Fruit fly (Drosophila melanogaster) whole organism, embryonic: ENCODE data around the gene Pgant8.

ENCODE experiments used
- CG10462 ChIP-seq: fragments of 200-800 bp; sonication (Bioruptor generic); optimal IDR thresholded peaks from 2 replicates; lab custom pipeline; 2016; ENCODE audit warnings: missing biosample characterization, missing genetic modification characterization
- CG10565 ChIP-seq: fragments of 200-800 bp; sonication (Bioruptor generic); optimal IDR thresholded peaks from 3 replicates; lab custom pipeline; 2016; ENCODE audit warnings: missing biosample characterization, mild to moderate bottlenecking, missing genetic modification characterization
- CG1792 ChIP-seq: fragments of 200-800 bp; sonication (Bioruptor generic); optimal IDR thresholded peaks from 2 replicates; lab custom pipeline; 2016; ENCODE audit warnings: missing biosample characterization, missing genetic modification characterization
- CG18599 ChIP-seq: fragments of 200-800 bp; sonication (Bioruptor generic); optimal IDR thresholded peaks from 3 replicates; lab custom pipeline; 2017; ENCODE audit warnings: missing biosample characterization, missing genetic modification characterization, mild to moderate bottlenecking, moderate library complexity, missing genetic modification reagents
- CG4360 ChIP-seq: fragments of 200-800 bp; sonication (Bioruptor generic); IDR thresholded peaks from 2 replicates; pipeline ENCODE4 v1.3.6; 2022; ENCODE audit warnings: missing biosample characterization, missing genetic modification characterization
- CG43689 ChIP-seq: fragments of 200-800 bp; sonication (Bioruptor generic); IDR thresholded peaks from 2 replicates; pipeline ENCODE4 v1.3.6; 2022; ENCODE audit warnings: missing biosample characterization, missing genetic modification characterization
- CG7963 ChIP-seq: fragments of 200-800 bp; sonication (Bioruptor generic); IDR thresholded peaks from 3 replicates; pipeline ENCODE4 v1.3.6; 2022; ENCODE audit warnings: missing biosample characterization, missing genetic modification characterization; ENCODE audit not compliant: partially characterized antibody
- CoRest ChIP-seq: fragments of 200-800 bp; sonication (Bioruptor generic); optimal IDR thresholded peaks from 3 replicates; lab custom pipeline; 2018; ENCODE audit warnings: missing biosample characterization, mild to moderate bottlenecking, missing genetic modification characterization, moderate library complexity
- D ChIP-seq, 2 experiments: fragments of 200-800 bp in 1 of 2; fragments of >200 bp in 1 of 2; sonication (Bioruptor generic) in 1 of 2; optimal IDR thresholded peaks; 2 replicates in 1 of 2; 3 replicates in 1 of 2; lab custom pipeline; 2017; ENCODE audit warnings: mild to moderate bottlenecking in 1 of 2, missing biosample characterization in 1 of 2, missing genetic modification characterization in 1 of 2, missing genetic modification reagents in 1 of 2
- D19B ChIP-seq: fragments of 200-800 bp; sonication (Bioruptor generic); optimal IDR thresholded peaks from 2 replicates; lab custom pipeline; 2017; ENCODE audit warnings: missing biosample characterization, mild to moderate bottlenecking, missing genetic modification characterization
- Dek ChIP-seq: fragments of 200-800 bp; sonication (Bioruptor generic); optimal IDR thresholded peaks from 3 replicates; lab custom pipeline; 2019; ENCODE audit warnings: missing biosample characterization, mild to moderate bottlenecking, missing genetic modification characterization, moderate library complexity
- Dref ChIP-seq: fragments of 200-800 bp; sonication (Bioruptor generic); IDR thresholded peaks from 2 replicates; pipeline ENCODE4 v1.3.6; 2022; ENCODE audit warnings: missing biosample characterization, missing genetic modification characterization
- Hey ChIP-seq: fragments of 200-800 bp; sonication (Bioruptor generic); optimal IDR thresholded peaks from 3 replicates; lab custom pipeline; 2018; ENCODE audit warnings: missing biosample characterization, mild to moderate bottlenecking, missing genetic modification characterization
- HmgZ ChIP-seq: fragments of 200-800 bp; sonication (Bioruptor generic); optimal IDR thresholded peaks from 2 replicates; lab custom pipeline; 2018; ENCODE audit warnings: missing biosample characterization, mild to moderate bottlenecking, missing genetic modification characterization
- Lim3 ChIP-seq: fragments of 200-800 bp; sonication (Bioruptor generic); IDR thresholded peaks from 2 replicates; pipeline ENCODE4 v1.3.6; 2022; ENCODE audit warnings: missing biosample characterization, missing genetic modification characterization
- MBD-R2 ChIP-seq: fragments of 200-800 bp; sonication (Bioruptor generic); IDR thresholded peaks from 2 replicates; pipeline ENCODE4 v1.3.6; 2022; ENCODE audit warnings: missing biosample characterization, missing genetic modification characterization
- Mes4 ChIP-seq: fragments of 200-800 bp; sonication (Bioruptor generic); optimal IDR thresholded peaks from 2 replicates; lab custom pipeline; 2016; ENCODE audit warnings: missing biosample characterization, missing genetic modification characterization
- Myb ChIP-seq: fragments of 200-800 bp; sonication (Bioruptor generic); optimal IDR thresholded peaks from 2 replicates; lab custom pipeline; 2016; ENCODE audit warnings: missing biosample characterization, missing genetic modification characterization
- NK7.1 ChIP-seq: fragments of 200-800 bp; sonication (Bioruptor generic); optimal IDR thresholded peaks from 3 replicates; lab custom pipeline; 2016; ENCODE audit warnings: missing biosample characterization, missing genetic modification characterization
- Oli ChIP-seq: fragments of 200-800 bp; sonication (Bioruptor generic); optimal IDR thresholded peaks from 2 replicates; lab custom pipeline; 2018; ENCODE audit warnings: missing biosample characterization, mild to moderate bottlenecking, missing genetic modification characterization, moderate library complexity
- Six4 ChIP-seq: fragments of 200-800 bp; sonication (Bioruptor generic); optimal IDR thresholded peaks from 2 replicates; lab custom pipeline; 2016; ENCODE audit warnings: missing biosample characterization, missing genetic modification characterization
- TFAM ChIP-seq: fragments of 200-800 bp; sonication (Bioruptor generic); optimal IDR thresholded peaks from 2 replicates; lab custom pipeline; 2017; ENCODE audit warnings: missing biosample characterization, missing genetic modification characterization, inconsistent platforms
- corto ChIP-seq: fragments of 200-800 bp; sonication (Bioruptor generic); optimal IDR thresholded peaks from 2 replicates; lab custom pipeline; 2016; ENCODE audit warnings: missing biosample characterization, mild to moderate bottlenecking, missing genetic modification characterization, moderate library complexity
- dmrt11E ChIP-seq: fragments of 200-800 bp; sonication (Bioruptor generic); optimal IDR thresholded peaks from 3 replicates; lab custom pipeline; 2018; ENCODE audit warnings: missing biosample characterization, mild to moderate bottlenecking, missing genetic modification characterization, moderate library complexity
- emc ChIP-seq: fragments of 200-800 bp; sonication (Bioruptor generic); optimal IDR thresholded peaks from 2 replicates; lab custom pipeline; 2016; ENCODE audit warnings: missing biosample characterization, missing genetic modification characterization
- ewg ChIP-seq: fragments of 200-800 bp; sonication (Bioruptor generic); optimal IDR thresholded peaks from 3 replicates; lab custom pipeline; 2017; ENCODE audit warnings: mild to moderate bottlenecking, missing biosample characterization, missing genetic modification reagents, missing genetic modification characterization
- jing ChIP-seq: fragments of 200-800 bp; sonication (Bioruptor generic); optimal IDR thresholded peaks from 2 replicates; lab custom pipeline; 2018; ENCODE audit warnings: missing biosample characterization, mild to moderate bottlenecking, missing genetic modification characterization
- kay ChIP-seq: fragments of 200-800 bp; sonication (Bioruptor generic); optimal IDR thresholded peaks from 2 replicates; lab custom pipeline; 2016; ENCODE audit warnings: missing biosample characterization, missing genetic modification characterization
- mirr ChIP-seq: fragments of 200-800 bp; sonication (Bioruptor generic); optimal IDR thresholded peaks from 3 replicates; lab custom pipeline; 2018; ENCODE audit warnings: missing biosample characterization, mild to moderate bottlenecking, missing genetic modification characterization
- mld ChIP-seq: fragments of 200-800 bp; sonication (Bioruptor generic); IDR thresholded peaks from 3 replicates; pipeline ENCODE4 v1.3.6; 2022; ENCODE audit warnings: missing biosample characterization, missing genetic modification characterization; ENCODE audit not compliant: partially characterized antibody
- repo ChIP-seq: fragments of 200-800 bp; sonication (Bioruptor generic); optimal IDR thresholded peaks from 2 replicates; lab custom pipeline; 2016; ENCODE audit warnings: missing biosample characterization, missing genetic modification characterization
- run ChIP-seq: fragments of 200-800 bp; sonication (Bioruptor generic); optimal IDR thresholded peaks from 3 replicates; lab custom pipeline; 2018; ENCODE audit warnings: missing biosample characterization, mild to moderate bottlenecking, missing genetic modification characterization
- sens ChIP-seq: fragments of 200-800 bp; sonication (Bioruptor generic); peaks from one replicate; lab custom pipeline; 2016; ENCODE audit warnings: missing biosample characterization, missing genetic modification characterization
- sr ChIP-seq: fragments of 200-800 bp; sonication (Bioruptor generic); IDR thresholded peaks from 3 replicates; pipeline ENCODE4 v1.3.6; 2022; ENCODE audit warnings: missing biosample characterization, missing genetic modification characterization
- z ChIP-seq: fragments of 200-800 bp; sonication (Bioruptor generic); IDR thresholded peaks from 3 replicates; pipeline ENCODE4 v1.3.6; 2022; ENCODE audit warnings: missing biosample characterization, missing genetic modification characterization

Pgant8 gene

DNA sequence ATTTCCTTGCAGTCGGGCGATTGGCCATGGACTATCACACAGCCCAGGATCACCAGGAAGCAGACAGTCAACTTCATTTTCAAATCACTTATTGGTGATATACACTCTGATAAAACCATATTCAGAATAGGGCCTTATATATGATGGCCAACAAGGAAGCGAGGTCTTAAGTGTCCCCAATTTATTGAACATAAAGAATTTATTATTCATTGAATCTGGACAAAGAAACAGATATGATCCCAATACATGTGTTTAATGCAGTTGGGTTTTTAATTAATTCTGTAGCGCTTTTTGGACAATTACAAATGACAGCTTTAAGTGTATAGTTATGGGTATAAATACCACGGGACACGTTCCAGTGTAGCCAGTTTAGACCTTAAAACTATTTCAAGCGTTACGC, 24.3 kb upstream of the Pgant8 start, which contains the start of the genes Eig71Eh and Eig71Ei:
TSS of gene Eig71Eh (minus strand) at position 101 of the 400 bp plus-strand sequence.
TSS of gene Eig71Ei (plus strand) at position 367 of the 400 bp plus-strand sequence.
- TF ChIP-seq dmrt11E: no peak
- TF ChIP-seq sens: peak; percentile 48

DNA sequence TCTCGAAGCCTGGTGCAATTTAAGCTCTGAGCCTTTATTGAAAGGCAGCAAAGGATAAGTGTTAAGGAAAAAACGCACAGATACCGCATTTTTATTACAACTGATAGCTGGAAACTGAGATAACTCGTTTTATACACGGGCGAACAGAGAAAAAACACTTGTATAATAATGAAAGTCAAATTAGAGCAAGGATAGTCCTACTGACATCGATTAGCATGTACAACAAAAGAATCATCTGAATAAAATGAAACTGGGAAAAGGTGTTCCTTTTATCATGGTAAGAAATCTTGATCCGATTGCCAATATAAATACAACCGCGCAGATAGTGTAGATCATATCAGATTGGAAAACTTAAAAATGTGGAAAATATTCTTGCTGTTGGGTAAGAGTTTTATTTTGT, 22.8 kb upstream of the Pgant8 start, which contains the start of the genes Eig71Ej and Eig71Ek:
TSS of gene Eig71Ej (minus strand) at position 101 of the 400 bp plus-strand sequence.
TSS of gene Eig71Ek (plus strand) at position 334 of the 400 bp plus-strand sequence.
- TF ChIP-seq Dref (GFP tag; lab: Robert Waterston, UW) (no peak), CG43689 (GFP tag; lab: Robert Waterston, UW) (no peak), CoRest (tag; lab: Kevin White, UChicago) (no peak), Dek (tag; lab: Kevin White, UChicago) (no peak), CG7963 (GFP tag; lab: Robert Waterston, UW) (no peak), CG1792 (no peak), Six4 (GFP tag; lab: Kevin White, UChicago) (no peak), kay (GFP tag; lab: Kevin White, UChicago) (no peak), sr (no peak), run (no peak), D19B (GFP tag; lab: Kevin White, UChicago) (no peak), NK7.1 (GFP tag; lab: Kevin White, UChicago) (no peak), D (optimal IDR thresholded peaks at IDR 0.05; lab: Kevin White, UChicago) (no peak), D (GFP tag; optimal IDR thresholded peaks at IDR 0.05; lab: Kevin White, UChicago) (no peak), MBD-R2 (GFP tag; lab: Robert Waterston, UW) (no peak), Oli (tag; lab: Kevin White, UChicago) (no peak)

DNA sequence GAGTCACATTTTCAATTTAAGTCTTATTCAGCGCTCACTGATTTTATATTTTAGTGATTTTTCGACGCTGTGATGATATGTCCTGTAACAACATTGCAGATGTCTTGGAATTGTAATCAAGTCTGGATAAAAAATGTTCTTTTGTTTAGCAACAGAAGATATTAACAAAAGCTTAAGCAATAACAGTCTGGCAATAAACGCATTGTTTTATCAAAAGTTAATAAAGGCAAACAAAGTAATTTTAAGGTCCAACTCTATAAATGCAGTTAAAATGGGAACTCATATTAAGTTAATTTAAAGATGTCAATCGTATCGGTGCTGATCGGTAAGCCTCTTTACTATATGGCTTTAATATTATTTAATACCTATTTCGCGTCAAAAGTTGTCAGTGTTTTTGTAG, 22.1 kb upstream of the Pgant8 start, which contains the start of gene CG43082:
TSS of gene CG43082 (plus strand) at position 301 of the 400 bp plus-strand sequence.
- TF ChIP-seq HmgZ (tag; lab: Kevin White, UChicago) (no peak), Myb (no peak), Lim3 (GFP tag; lab: Robert Waterston, UW) (no peak), corto (GFP tag; lab: Kevin White, UChicago) (no peak), CG10565 (GFP tag; lab: Kevin White, UChicago) (no peak), emc (GFP tag; lab: Kevin White, UChicago) (no peak), mirr (GFP tag; lab: Kevin White, UChicago) (no peak), CG10462 (GFP tag; lab: Kevin White, UChicago) (no peak), jing (GFP tag; lab: Kevin White, UChicago) (no peak)
- TF ChIP-seq, all 482 proteins: peak for 0

DNA sequence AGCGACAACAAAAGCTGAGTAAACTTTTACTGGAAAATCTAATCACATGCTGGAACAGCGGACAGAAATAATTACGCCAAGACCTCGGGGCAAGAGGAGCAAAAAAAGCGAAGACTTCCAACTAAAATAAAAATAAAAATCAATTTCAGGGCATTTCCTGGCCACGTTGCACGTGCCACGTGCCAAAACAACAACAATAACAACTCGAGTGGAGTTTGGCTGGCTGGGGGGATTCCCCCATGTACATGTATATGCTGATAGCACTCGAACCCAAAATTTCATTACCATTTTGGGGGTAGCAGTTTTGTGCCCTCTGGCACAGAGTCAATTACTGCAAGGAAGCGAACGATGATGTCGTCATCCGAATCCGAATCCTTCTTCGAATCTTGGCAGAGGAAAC, 21.2 kb upstream of the Pgant8 start:
- TF ChIP-seq CG18599 (GFP tag; lab: Kevin White, UChicago): peak; percentile 12
- no peak for TF ChIP-seq Mes4 (GFP tag; lab: Kevin White, UChicago)
- no peak for TF ChIP-seq repo (GFP tag; lab: Kevin White, UChicago)
- TF ChIP-seq z (GFP tag; lab: Robert Waterston, UW): peak; percentile 66; the same call in 2 of the 3 replicates
- TF ChIP-seq mld (GFP tag; lab: Robert Waterston, UW): 0 out of 3 replicates have a peak, but pooled peaks have one; percentile 18
- TF ChIP-seq TFAM (GFP tag; lab: Kevin White, UChicago): no peak
- TF ChIP-seq sens: peak; percentile 68
- TF ChIP-seq Hey: peak; percentile 92
- TF ChIP-seq CG4360: peak; percentile 81
- TF ChIP-seq ewg (GFP tag; lab: Kevin White, UChicago): no peak
- TF ChIP-seq CG10565 (GFP tag; lab: Kevin White, UChicago): no peak
